Worm (Caenorhabditis elegans): ENCODE measurements around the gene atg-3.
"Not testable (repeated sequence)": the region's sequence is repeated elsewhere in the genome, so short reads cannot be mapped to it uniquely, and the experiment has no call there.

atg-3 gene

DNA sequence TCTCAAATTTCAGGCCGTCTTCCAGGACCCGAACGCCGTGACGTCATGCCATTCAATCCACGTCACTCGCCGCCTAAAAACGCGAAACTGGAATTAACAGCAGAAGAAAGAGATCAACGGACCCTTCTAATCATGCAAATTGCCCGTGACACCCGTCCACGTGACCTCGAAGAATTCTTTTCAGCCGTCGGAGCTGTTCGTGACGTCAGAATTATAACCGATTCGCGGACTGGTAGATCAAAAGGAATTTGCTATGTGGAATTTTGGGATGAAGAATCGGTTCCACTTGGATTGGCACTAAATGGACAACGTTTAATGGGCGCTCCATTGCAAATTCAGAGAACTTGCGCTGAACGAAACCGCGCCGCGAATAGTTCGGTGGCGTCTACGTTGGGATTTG is 5.1 kb downstream of the atg-3 start:
- TF ChIP-seq ref-1 (GFP tag; conservative IDR thresholded peaks at IDR 0.05) (no peak), med-1 (GFP tag; optimal IDR thresholded peaks at IDR 0.05; ENCODE audit: insufficient read depth) (no peak), flt-1 (GFP tag; IDR thresholded peaks at IDR 0.05) (no peak), klf-2 (GFP tag; conservative IDR thresholded peaks at IDR 0.05) (no peak), T22C8.4 (GFP tag; IDR thresholded peaks at IDR 0.05) (no peak), ztf-23 (GFP tag; IDR thresholded peaks at IDR 0.05) (no peak), cog-1 (tag; optimal IDR thresholded peaks at IDR 0.05) (no peak), tab-1 (GFP tag; IDR thresholded peaks at IDR 0.05) (no peak), ztf-29 (GFP tag; IDR thresholded peaks at IDR 0.05) (no peak)

DNA sequence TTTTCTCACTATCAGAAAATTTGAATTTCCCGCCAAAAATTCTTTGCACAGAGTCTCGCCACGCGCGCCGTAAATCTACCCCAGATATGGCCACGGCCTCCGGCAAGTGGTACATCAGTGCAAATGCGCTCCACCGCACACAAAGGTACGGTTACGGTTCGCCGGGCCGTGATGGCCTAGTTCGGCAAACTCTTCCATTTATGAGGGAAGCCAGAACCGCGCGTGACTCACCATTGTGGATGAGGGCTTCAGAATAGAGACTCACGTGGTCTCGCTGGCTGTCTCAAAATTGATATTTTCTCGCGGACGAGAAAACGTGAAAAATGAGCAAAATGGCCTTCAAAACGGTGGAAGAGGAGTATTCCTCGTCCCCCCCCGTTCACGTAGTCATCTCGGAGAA is 9.5 kb downstream of the atg-3 start:
- TF ChIP-seq ref-1 (GFP tag; conservative IDR thresholded peaks at IDR 0.05) = no peak
- no peak for TF ChIP-seq T22C8.4 (GFP tag; IDR thresholded peaks at IDR 0.05)
- no peak for TF ChIP-seq cog-1 (tag; optimal IDR thresholded peaks at IDR 0.05)
- TF ChIP-seq tab-1 (GFP tag; IDR thresholded peaks at IDR 0.05) = no peak
- TF ChIP-seq flt-1 (GFP tag; IDR thresholded peaks at IDR 0.05) = no peak
- TF ChIP-seq klf-2 (GFP tag; conservative IDR thresholded peaks at IDR 0.05) = no peak
- TF ChIP-seq ztf-29 (GFP tag; IDR thresholded peaks at IDR 0.05) = no peak
- TF ChIP-seq med-1 (GFP tag; optimal IDR thresholded peaks at IDR 0.05; ENCODE audit: insufficient read depth) = no peak
- no peak for TF ChIP-seq ztf-23 (GFP tag; IDR thresholded peaks at IDR 0.05)

- TF ChIP-seq klf-2 (GFP tag; conservative IDR thresholded peaks at IDR 0.05) = no peak
- no peak for TF ChIP-seq med-1 (GFP tag; optimal IDR thresholded peaks at IDR 0.05; ENCODE audit: insufficient read depth)
- no peak for TF ChIP-seq ref-1 (GFP tag; conservative IDR thresholded peaks at IDR 0.05)
- no peak for TF ChIP-seq T22C8.4 (GFP tag; IDR thresholded peaks at IDR 0.05)
- no peak for TF ChIP-seq cog-1 (tag; optimal IDR thresholded peaks at IDR 0.05)
- no peak for TF ChIP-seq flt-1 (GFP tag; IDR thresholded peaks at IDR 0.05)
- no peak for TF ChIP-seq tab-1 (GFP tag; IDR thresholded peaks at IDR 0.05)
- no peak for TF ChIP-seq ztf-23 (GFP tag; IDR thresholded peaks at IDR 0.05)
- TF ChIP-seq ztf-29 (GFP tag; IDR thresholded peaks at IDR 0.05) = no peak
Measured at ce11 chrIV:1029939-1030338, 19.6 kb downstream of the atg-3 start, which contains the start of gene abhd-14. Gene abhd-14 (minus strand): TSS chrIV:1030039.

DNA sequence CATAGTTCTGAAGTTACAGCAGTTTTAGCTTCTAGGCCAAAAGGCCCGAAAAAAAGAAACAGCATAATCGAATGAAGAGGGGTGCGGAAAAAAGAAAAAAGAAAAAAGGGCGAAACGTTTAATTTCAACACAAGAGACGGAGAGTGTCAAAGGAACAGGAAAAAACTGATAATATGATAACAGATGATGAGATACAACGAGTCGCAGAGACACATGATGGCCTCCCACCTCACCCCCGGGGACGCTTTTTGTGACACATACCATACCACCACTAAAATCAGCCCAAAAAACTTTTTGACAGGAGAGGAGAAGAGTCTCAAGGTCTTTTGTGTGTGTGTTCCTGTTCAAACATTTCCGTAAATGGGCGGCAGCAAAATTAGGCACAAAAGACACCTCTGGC is 24.8 kb downstream of the atg-3 start:
- TF ChIP-seq flt-1 (GFP tag; IDR thresholded peaks at IDR 0.05) = no peak
- no peak for TF ChIP-seq ztf-29 (GFP tag; IDR thresholded peaks at IDR 0.05)
- no peak for TF ChIP-seq klf-2 (GFP tag; conservative IDR thresholded peaks at IDR 0.05)
- no peak for TF ChIP-seq med-1 (GFP tag; optimal IDR thresholded peaks at IDR 0.05; ENCODE audit: insufficient read depth)
- no peak for TF ChIP-seq tab-1 (GFP tag; IDR thresholded peaks at IDR 0.05)
- no peak for TF ChIP-seq ref-1 (GFP tag; conservative IDR thresholded peaks at IDR 0.05)
- no peak for TF ChIP-seq cog-1 (tag; optimal IDR thresholded peaks at IDR 0.05)
- TF ChIP-seq ztf-23 (GFP tag; IDR thresholded peaks at IDR 0.05) = no peak
- TF ChIP-seq T22C8.4 (GFP tag; IDR thresholded peaks at IDR 0.05) = no peak

ce11 chrIV:1038516-1038915 is 28.2 kb downstream of the atg-3 start:
- no peak for TF ChIP-seq T22C8.4 (GFP tag; IDR thresholded peaks at IDR 0.05)
- no peak for TF ChIP-seq klf-2 (GFP tag; conservative IDR thresholded peaks at IDR 0.05)
- TF ChIP-seq cog-1 (tag; optimal IDR thresholded peaks at IDR 0.05) = no peak
- TF ChIP-seq med-1 (GFP tag; optimal IDR thresholded peaks at IDR 0.05; ENCODE audit: insufficient read depth) = no peak
- TF ChIP-seq ztf-29 (GFP tag; IDR thresholded peaks at IDR 0.05) = no peak
- TF ChIP-seq ztf-23 (GFP tag; IDR thresholded peaks at IDR 0.05) = no peak
- TF ChIP-seq tab-1 (GFP tag; IDR thresholded peaks at IDR 0.05) = no peak
- no peak for TF ChIP-seq flt-1 (GFP tag; IDR thresholded peaks at IDR 0.05)
- TF ChIP-seq ref-1 (GFP tag; conservative IDR thresholded peaks at IDR 0.05) = no peak

ce11 chrIV:1040537-1040936 is 30.2 kb downstream of the atg-3 start:
- no peak for TF ChIP-seq T22C8.4 (GFP tag; IDR thresholded peaks at IDR 0.05)
- TF ChIP-seq tab-1 (GFP tag; IDR thresholded peaks at IDR 0.05) = no peak
- no peak for TF ChIP-seq ztf-23 (GFP tag; IDR thresholded peaks at IDR 0.05)
- no peak for TF ChIP-seq med-1 (GFP tag; optimal IDR thresholded peaks at IDR 0.05; ENCODE audit: insufficient read depth)
- TF ChIP-seq cog-1 (tag; optimal IDR thresholded peaks at IDR 0.05) = no peak
- TF ChIP-seq flt-1 (GFP tag; IDR thresholded peaks at IDR 0.05) = no peak
- TF ChIP-seq ref-1 (GFP tag; conservative IDR thresholded peaks at IDR 0.05) = no peak
- no peak for TF ChIP-seq ztf-29 (GFP tag; IDR thresholded peaks at IDR 0.05)
- TF ChIP-seq klf-2 (GFP tag; conservative IDR thresholded peaks at IDR 0.05) = no peak

DNA sequence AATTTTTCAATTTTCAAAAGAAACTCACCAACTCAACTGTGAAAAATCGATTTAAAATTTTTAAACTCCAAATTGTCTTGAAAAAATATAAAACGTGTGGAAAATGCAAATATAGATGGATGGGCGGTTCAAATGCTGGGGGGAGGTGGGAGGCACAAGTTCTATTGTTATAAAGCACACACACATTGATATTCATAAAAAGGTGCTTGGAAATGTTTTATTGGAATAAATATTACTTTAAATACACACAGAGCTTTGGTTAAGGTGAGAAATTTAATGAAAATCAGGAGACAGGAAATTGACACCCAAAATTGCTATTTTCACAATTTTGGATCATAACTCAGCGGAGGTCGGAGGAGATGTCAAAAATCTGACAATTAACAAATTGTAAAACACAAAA is 34.0 kb downstream of the atg-3 start, which contains the start of gene Y55F3AM.11:
Gene Y55F3AM.11, minus strand, starts transcription at position 101 of the 400 bp plus-strand sequence.
- TF ChIP-seq ref-1 (GFP tag; conservative IDR thresholded peaks at IDR 0.05) (no peak), flt-1 (GFP tag; IDR thresholded peaks at IDR 0.05) (no peak), T22C8.4 (GFP tag; IDR thresholded peaks at IDR 0.05) (no peak)

DNA sequence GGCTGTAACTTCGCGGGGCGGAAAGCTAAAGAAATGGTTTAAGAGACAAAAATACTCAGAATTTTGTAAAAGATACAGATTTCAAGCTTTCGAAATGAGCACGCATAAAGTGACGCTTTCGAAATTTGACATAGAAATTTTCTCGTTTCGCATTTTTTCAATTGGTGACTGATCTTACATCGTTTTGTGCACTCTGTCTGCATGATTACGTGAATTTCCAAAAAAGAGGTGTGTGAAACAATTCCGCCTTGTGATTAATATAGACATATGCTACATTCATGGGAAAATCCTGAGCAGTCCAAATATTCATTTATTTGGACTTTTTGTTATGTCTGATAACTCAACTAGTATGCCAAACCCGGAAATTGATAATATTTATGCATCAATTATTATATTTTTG is 35.4 kb downstream of the atg-3 start, which contains the start of gene srx-12:
Gene srx-12, plus strand, starts transcription at position 301 of the 400 bp plus-strand sequence.
- TF ChIP-seq med-1 (GFP tag; optimal IDR thresholded peaks at IDR 0.05; ENCODE audit: insufficient read depth) (no peak), T22C8.4 (GFP tag; IDR thresholded peaks at IDR 0.05) (no peak), cog-1 (tag; optimal IDR thresholded peaks at IDR 0.05) (no peak), ztf-23 (GFP tag; IDR thresholded peaks at IDR 0.05) (no peak), ref-1 (GFP tag; conservative IDR thresholded peaks at IDR 0.05) (no peak), tab-1 (GFP tag; IDR thresholded peaks at IDR 0.05) (no peak), klf-2 (GFP tag; conservative IDR thresholded peaks at IDR 0.05) (no peak), flt-1 (GFP tag; IDR thresholded peaks at IDR 0.05) (no peak), ztf-29 (GFP tag; IDR thresholded peaks at IDR 0.05) (no peak)

DNA sequence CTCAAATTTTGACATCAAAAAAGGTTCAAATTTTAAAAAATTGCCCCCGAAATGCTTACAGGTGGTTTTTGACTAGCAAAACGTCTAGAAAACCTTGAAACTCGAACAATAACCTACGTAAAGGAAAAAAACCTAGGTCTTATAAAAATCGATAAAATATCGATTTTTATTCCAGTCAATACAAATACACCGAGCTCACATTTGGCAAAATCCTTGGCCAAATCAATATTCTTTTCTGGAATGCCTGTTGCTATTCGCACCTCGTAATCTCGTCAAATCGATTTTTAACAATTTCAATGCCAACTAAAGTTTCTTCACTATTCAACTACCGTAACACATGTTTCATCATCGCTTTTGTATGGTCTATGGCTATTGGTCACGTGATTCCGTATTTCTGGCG is 36.7 kb downstream of the atg-3 start:
- no peak for TF ChIP-seq med-1 (GFP tag; optimal IDR thresholded peaks at IDR 0.05; ENCODE audit: insufficient read depth)
- TF ChIP-seq ref-1 (GFP tag; conservative IDR thresholded peaks at IDR 0.05) = no peak
- TF ChIP-seq T22C8.4 (GFP tag; IDR thresholded peaks at IDR 0.05) = peak; percentile 43; the same call in 1 of the 2 replicates
- TF ChIP-seq klf-2 (GFP tag; conservative IDR thresholded peaks at IDR 0.05) = no peak

- TF ChIP-seq klf-2 (GFP tag; conservative IDR thresholded peaks at IDR 0.05); ztf-23 (GFP tag; IDR thresholded peaks at IDR 0.05); ztf-29 (GFP tag; IDR thresholded peaks at IDR 0.05): not testable (repeated sequence)
Measured at ce11 chrIV:1051636-1052133, 41.4 kb downstream of the atg-3 start, which contains the start of gene Y55F3AM.21. Gene Y55F3AM.21 (minus strand): TSS chrIV:1051686.
